Fruit fly (Drosophila melanogaster): ENCODE data around the gene Ref1.

Ref1 gene

DNA sequence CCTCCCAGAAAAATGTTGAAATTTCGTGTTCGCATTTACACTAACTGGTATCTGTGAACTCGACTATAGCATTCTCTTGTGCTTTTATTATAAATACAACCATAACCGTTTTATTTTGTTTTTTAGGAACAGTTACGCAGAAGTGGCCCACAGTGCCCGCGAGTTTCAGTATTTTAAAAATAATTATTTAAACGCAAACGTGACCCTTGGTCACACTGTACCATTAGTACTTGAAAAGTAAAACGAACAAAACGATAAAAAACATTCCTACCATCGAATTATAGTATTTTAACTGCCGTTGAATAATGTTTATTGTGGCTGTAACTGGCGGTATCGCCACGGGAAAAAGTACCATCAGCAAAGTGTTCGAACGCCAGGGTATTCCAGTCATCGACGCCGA is 1.8 kb upstream of the Ref1 start, which contains the start of gene Dpck (continued):
- TF ChIP-seq ap (GFP tag; IDR thresholded peaks at IDR 0.05) (no peak), CG13894 (tag; optimal IDR thresholded peaks at IDR 0.05) (peak; percentile 17), CG10147 (GFP tag; optimal IDR thresholded peaks at IDR 0.05) (no peak), Usf (GFP tag; optimal IDR thresholded peaks at IDR 0.05) (no peak), nom (GFP tag; optimal IDR thresholded peaks at IDR 0.05) (peak; percentile 73), CG8478 (optimal IDR thresholded peaks at IDR 0.05) (no peak), CG12104 (GFP tag; optimal IDR thresholded peaks at IDR 0.05) (no peak), Fer3 (tag; optimal IDR thresholded peaks at IDR 0.05) (no peak), schlank (tag; optimal IDR thresholded peaks at IDR 0.05) (no peak), CG34422 (GFP tag; IDR thresholded peaks at IDR 0.05) (no peak), cg (GFP tag; optimal IDR thresholded peaks at IDR 0.05) (no peak), CG6175 (GFP tag; IDR thresholded peaks at IDR 0.05) (no peak), CG10267 (tag; optimal IDR thresholded peaks at IDR 0.05) (peak; percentile 48), CG17829 (tag; optimal IDR thresholded peaks at IDR 0.05) (peak; percentile 38), chm (GFP tag; IDR thresholded peaks at IDR 0.05) (no peak; the same call in 1 of the 2 replicates), BEAF-32 (GFP tag; optimal IDR thresholded peaks at IDR 0.05) (peak; percentile 13), CG13287 (GFP tag; IDR thresholded peaks at IDR 0.05; ENCODE audit: partially characterized antibody) (peak; percentile 10; the same call in 1 of the 2 replicates), ERR (GFP tag; optimal IDR thresholded peaks at IDR 0.05) (no peak), Aef1 (GFP tag; IDR thresholded peaks at IDR 0.05) (no peak), nerfin-1 (tag; optimal IDR thresholded peaks at IDR 0.05) (peak; percentile 6), Xrp1 (GFP tag; IDR thresholded peaks at IDR 0.05) (no peak), Eip74EF (GFP tag; optimal IDR thresholded peaks at IDR 0.05) (peak in 1 of 2 experiments; percentile 12), zen2 (GFP tag; IDR thresholded peaks at IDR 0.05; ENCODE audit: partially characterized antibody) (no peak), slou (GFP tag; optimal IDR thresholded peaks at IDR 0.05) (no peak), Ets65A (GFP tag) (peak; percentile 95), Rx (GFP tag; IDR thresholded peaks at IDR 0.05) (no peak), repo (GFP tag; optimal IDR thresholded peaks at IDR 0.05) (no peak), toy (GFP tag; IDR thresholded peaks at IDR 0.05) (no peak), Sox100B (GFP tag; optimal IDR thresholded peaks at IDR 0.05) (peak; percentile 21), unc-4 (GFP tag; IDR thresholded peaks at IDR 0.05; ENCODE audit: partially characterized antibody) (no peak), CG15269 (tag; optimal IDR thresholded peaks at IDR 0.05) (peak; percentile 36), fd3F (GFP tag; optimal IDR thresholded peaks at IDR 0.05) (no peak), cas (GFP tag; IDR thresholded peaks at IDR 0.05) (no peak), Atf6 (GFP tag; IDR thresholded peaks at IDR 0.05) (no peak), Hand (GFP tag; optimal IDR thresholded peaks at IDR 0.05) (no peak), zfh1 (GFP tag; IDR thresholded peaks at IDR 0.05) (no peak), Jarid2 (GFP tag; optimal IDR thresholded peaks at IDR 0.05) (no peak), lov (optimal IDR thresholded peaks at IDR 0.05) (no peak), lov (GFP tag; IDR thresholded peaks at IDR 0.05) (no peak), CG18011 (GFP tag; optimal IDR thresholded peaks at IDR 0.05) (peak; percentile 7), twi (tag; optimal IDR thresholded peaks at IDR 0.05) (no peak), eve (GFP tag; optimal IDR thresholded peaks at IDR 0.05) (no peak), hth (optimal IDR thresholded peaks at IDR 0.05) (no peak), ab (GFP tag; optimal IDR thresholded peaks at IDR 0.05) (no peak), H2.0 (GFP tag; IDR thresholded peaks at IDR 0.05) (no peak), klu (GFP tag; IDR thresholded peaks at IDR 0.05) (no peak), chif (GFP tag; optimal IDR thresholded peaks at IDR 0.05) (no peak), h (optimal IDR thresholded peaks at IDR 0.05) (no peak), HmgD (GFP tag; optimal IDR thresholded peaks at IDR 0.05) (no peak), CG5245 (GFP tag; optimal IDR thresholded peaks at IDR 0.05) (no peak), gsb-n (tag; optimal IDR thresholded peaks at IDR 0.05) (no peak), ham (GFP tag; IDR thresholded peaks at IDR 0.05) (no peak), gcm (GFP tag; optimal IDR thresholded peaks at IDR 0.05) (peak; percentile 9)

Data from whole organism, embryonic.